Worm (Caenorhabditis elegans): Measurements from ENCODE around the gene F53F4.4.

The F53F4.4 gene

ce11 chrV:13636411-13636810, 43.2 kb downstream of the F53F4.4 start:
- TF ChIP-seq elt-1 (tag; optimal IDR thresholded peaks at IDR 0.05; ENCODE audit: borderline replicate concordance, insufficient read depth) (peak; percentile 71), cnd-1 (tag; optimal IDR thresholded peaks at IDR 0.05) (no peak), mls-2 (tag; optimal IDR thresholded peaks at IDR 0.05) (no peak), mep-1 (tag; optimal IDR thresholded peaks at IDR 0.05) (no peak), mab-5 (tag; optimal IDR thresholded peaks at IDR 0.05) (no peak)

- TF ChIP-seq mls-2 (tag; optimal IDR thresholded peaks at IDR 0.05) (no peak), lin-13 (tag; optimal IDR thresholded peaks at IDR 0.05) (no peak), unc-39 (tag; optimal IDR thresholded peaks at IDR 0.05) (no peak), hlh-1 (tag; optimal IDR thresholded peaks at IDR 0.05) (no peak), lin-32 (GFP tag; optimal IDR thresholded peaks at IDR 0.05) (no peak), unc-62 (GFP tag; optimal IDR thresholded peaks at IDR 0.05) (no peak), ceh-43 (GFP tag; optimal IDR thresholded peaks at IDR 0.05) (no peak), elt-3 (tag; optimal IDR thresholded peaks at IDR 0.05) (no peak), sptf-1 (tag; optimal IDR thresholded peaks at IDR 0.05) (no peak), cnd-1 (tag; optimal IDR thresholded peaks at IDR 0.05) (no peak), bed-3 (GFP tag; optimal IDR thresholded peaks at IDR 0.05) (no peak), nhr-2 (tag; optimal IDR thresholded peaks at IDR 0.05) (no peak), ham-2 (GFP tag; optimal IDR thresholded peaks at IDR 0.05) (no peak), nhr-28 (tag; optimal IDR thresholded peaks at IDR 0.05) (no peak), flh-1 (GFP tag; optimal IDR thresholded peaks at IDR 0.05) (no peak), mab-5 (tag; optimal IDR thresholded peaks at IDR 0.05) (no peak), lsy-2 (tag; optimal IDR thresholded peaks at IDR 0.05) (no peak)
These were observed 44.9 kb downstream of the F53F4.4 start for ce11 chrV:13638040-13638439.

- no peak for TF ChIP-seq hlh-1 (tag; optimal IDR thresholded peaks at IDR 0.05)
- TF ChIP-seq sptf-1 (tag; optimal IDR thresholded peaks at IDR 0.05): peak; percentile 62
- no peak for TF ChIP-seq zip-8 (tag; optimal IDR thresholded peaks at IDR 0.05)
These were observed 52.8 kb downstream of the F53F4.4 start for ce11 chrV:13645848-13646578.

ce11 chrV:13647185-13647584, 54.0 kb downstream of the F53F4.4 start:
- no peak for TF ChIP-seq nhr-76 (tag; optimal IDR thresholded peaks at IDR 0.05)

ce11 chrV:13647617-13648016, 54.4 kb downstream of the F53F4.4 start:
- no peak for TF ChIP-seq nhr-28 (tag; optimal IDR thresholded peaks at IDR 0.05)
- no peak for TF ChIP-seq lin-13 (tag; optimal IDR thresholded peaks at IDR 0.05)
- no peak for TF ChIP-seq unc-39 (tag; optimal IDR thresholded peaks at IDR 0.05)
- TF ChIP-seq drap-1 (GFP tag; optimal IDR thresholded peaks at IDR 0.05): no peak
- no peak for TF ChIP-seq flh-1 (GFP tag; optimal IDR thresholded peaks at IDR 0.05)
- TF ChIP-seq hlh-1 (tag; optimal IDR thresholded peaks at IDR 0.05): no peak
- no peak for TF ChIP-seq elt-3 (tag; optimal IDR thresholded peaks at IDR 0.05)

Measured in whole organism, mixed stage, embryonic.